Fruit fly (Drosophila melanogaster): ENCODE data around the gene CG14562.

dm6 chr3L:21896217-21896616 is 45.8 kb upstream of the CG14562 start:
- TF ChIP-seq dysf (GFP tag; IDR thresholded peaks at IDR 0.05) (no peak), CG11456 (GFP tag; IDR thresholded peaks at IDR 0.05) (0 out of 3 replicates have a peak, but pooled peaks have one; percentile 39), her (GFP tag; optimal IDR thresholded peaks at IDR 0.05) (no peak), ERR (GFP tag; optimal IDR thresholded peaks at IDR 0.05) (no peak), Sox102F (GFP tag; optimal IDR thresholded peaks at IDR 0.05) (no peak), ro (GFP tag; IDR thresholded peaks at IDR 0.05) (no peak), CG16863 (GFP tag; optimal IDR thresholded peaks at IDR 0.05) (no peak), Meics (GFP tag; optimal IDR thresholded peaks at IDR 0.05) (no peak), Six4 (GFP tag; optimal IDR thresholded peaks at IDR 0.05) (no peak), pnt (GFP tag; optimal IDR thresholded peaks at IDR 0.05) (no peak), CG18619 (GFP tag; optimal IDR thresholded peaks at IDR 0.05) (no peak), Deaf1 (tag; optimal IDR thresholded peaks at IDR 0.05) (no peak)

All from whole organism, embryonic.